Fruit fly (Drosophila melanogaster) whole organism, embryonic: Measurements from ENCODE around the gene CG6511.

Experiments
- Aef1 ChIP-seq: fragments of 200-800 bp; sonication (Bioruptor generic); IDR thresholded peaks from 3 replicates; pipeline ENCODE4 v1.3.6; 2022; ENCODE audit warnings: missing biosample characterization, missing genetic modification characterization
- Antp ChIP-seq: fragments of 200-800 bp; sonication (Bioruptor generic); optimal IDR thresholded peaks from 3 replicates; lab custom pipeline; 2016; ENCODE audit warnings: missing biosample characterization, missing genetic modification characterization
- Bgb ChIP-seq: fragments of 200-800 bp; sonication (Bioruptor generic); IDR thresholded peaks from 2 replicates; pipeline ENCODE4 v1.3.6; 2022; ENCODE audit warnings: missing biosample characterization, missing genetic modification characterization; ENCODE audit not compliant: partially characterized antibody
- CG1024 ChIP-seq: fragments of 200-800 bp; sonication (Bioruptor generic); IDR thresholded peaks from 2 replicates; pipeline ENCODE4 v1.3.6; 2022; ENCODE audit warnings: missing biosample characterization, missing genetic modification characterization
- CG10321 ChIP-seq: fragments of 200-800 bp; sonication (Bioruptor generic); IDR thresholded peaks from 2 replicates; pipeline ENCODE4 v1.3.6; 2022; ENCODE audit warnings: missing biosample characterization, missing genetic modification characterization
- CG10543 ChIP-seq: fragments of 200-800 bp; sonication (Bioruptor generic); optimal IDR thresholded peaks from 3 replicates; lab custom pipeline; 2017; ENCODE audit warnings: missing biosample characterization, mild to moderate bottlenecking, missing genetic modification characterization, moderate library complexity
- CG11456 ChIP-seq: fragments of 200-800 bp; sonication (Bioruptor generic); IDR thresholded peaks from 3 replicates; pipeline ENCODE4 v1.3.6; 2022; ENCODE audit warnings: missing biosample characterization, missing genetic modification characterization
- CG11723 ChIP-seq: fragments of 200-800 bp; sonication (Bioruptor generic); optimal IDR thresholded peaks from 2 replicates; lab custom pipeline; 2017; ENCODE audit warnings: missing biosample characterization, mild to moderate bottlenecking, missing genetic modification characterization
- CG12769 ChIP-seq: fragments of 200-800 bp; sonication (Bioruptor generic); optimal IDR thresholded peaks from 2 replicates; lab custom pipeline; 2019; ENCODE audit warnings: missing biosample characterization, mild to moderate bottlenecking, missing genetic modification characterization, moderate library complexity
- CG15601 ChIP-seq: fragments of 200-800 bp; sonication (Bioruptor generic); optimal IDR thresholded peaks from 3 replicates; lab custom pipeline; 2019; ENCODE audit warnings: missing biosample characterization, mild to moderate bottlenecking, missing genetic modification characterization, moderate library complexity
- CG17361 ChIP-seq: fragments of 200-800 bp; sonication (Bioruptor generic); IDR thresholded peaks from 3 replicates; pipeline ENCODE4 v1.3.6; 2022; ENCODE audit warnings: missing biosample characterization, missing genetic modification characterization
- CG17912 ChIP-seq: fragments of 200-800 bp; sonication (Bioruptor generic); optimal IDR thresholded peaks from 2 replicates; lab custom pipeline; 2018; ENCODE audit warnings: missing biosample characterization, mild to moderate bottlenecking, missing genetic modification characterization
- CG6175 ChIP-seq: fragments of 200-800 bp; sonication (Bioruptor generic); IDR thresholded peaks from 3 replicates; pipeline ENCODE4 v1.3.6; 2022; ENCODE audit warnings: missing biosample characterization, missing genetic modification characterization
- CG8290 ChIP-seq, 3 experiments: fragments of 200-800 bp; sonication (Bioruptor generic); optimal IDR thresholded peaks; 2 replicates each; lab custom pipeline; 2016 to 2019; ENCODE audit warnings: missing biosample characterization in 3 of 3, missing genetic modification characterization in 3 of 3, mild to moderate bottlenecking in 2 of 3, moderate library complexity in 1 of 3
- CTCF ChIP-seq: fragments of 200-800 bp; sonication (Bioruptor generic); optimal IDR thresholded peaks from 2 replicates; lab custom pipeline; 2017; ENCODE audit warnings: missing biosample characterization, mild to moderate bottlenecking, missing genetic modification characterization, moderate library complexity
- Gug ChIP-seq: fragments of 200-800 bp; sonication (Bioruptor generic); IDR thresholded peaks from 4 replicates; pipeline ENCODE4 v1.3.6; 2022; ENCODE audit warnings: missing biosample characterization, missing genetic modification characterization
- Med ChIP-seq: fragments of 200-800 bp; sonication (Bioruptor generic); peaks from one replicate; lab custom pipeline; 2016; ENCODE audit warnings: missing biosample characterization, missing genetic modification characterization, mild to moderate bottlenecking, inconsistent platforms, moderate library complexity
- NFAT ChIP-seq: fragments of 200-800 bp; sonication (Bioruptor generic); IDR thresholded peaks from 2 replicates; pipeline ENCODE4 v1.3.6; 2022; ENCODE audit warnings: missing biosample characterization, missing genetic modification characterization
- Pdp1 ChIP-seq, 2 experiments: fragments of 200-800 bp; sonication (Bioruptor generic); optimal IDR thresholded peaks; 3 replicates each; lab custom pipeline; 2016; ENCODE audit warnings: missing biosample characterization in 2 of 2, missing genetic modification characterization in 2 of 2, mild to moderate bottlenecking in 1 of 2, moderate library complexity in 1 of 2
- Poxn ChIP-seq: fragments of 200-800 bp; sonication (Bioruptor generic); IDR thresholded peaks from 2 replicates; pipeline ENCODE4 v1.3.6; 2022; ENCODE audit warnings: missing biosample characterization, missing genetic modification characterization
- Rfx ChIP-seq: fragments of 200-800 bp; sonication (Bioruptor generic); IDR thresholded peaks from 2 replicates; pipeline ENCODE4 v1.3.6; 2022; ENCODE audit warnings: missing biosample characterization, missing genetic modification characterization
- bcd ChIP-seq: fragments of 200-800 bp; sonication (Bioruptor generic); optimal IDR thresholded peaks from 2 replicates; lab custom pipeline; 2017; ENCODE audit warnings: missing biosample characterization, mild to moderate bottlenecking, missing genetic modification characterization
- chif ChIP-seq, 2 experiments: fragments of 200-800 bp; sonication (Bioruptor generic); optimal IDR thresholded peaks; 3 replicates each; lab custom pipeline; 2016; ENCODE audit warnings: missing biosample characterization in 2 of 2, missing genetic modification characterization in 2 of 2
- croc ChIP-seq: fragments of 200-800 bp; sonication (Bioruptor generic); conservative IDR thresholded peaks from 3 replicates; pipeline ENCODE4 v1.3.6; 2022; ENCODE audit warnings: missing biosample characterization, missing genetic modification characterization
- cwo ChIP-seq: fragments of 200-800 bp; sonication (Bioruptor generic); optimal IDR thresholded peaks from 3 replicates; lab custom pipeline; 2017; ENCODE audit warnings: missing biosample characterization, missing genetic modification characterization, mild to moderate bottlenecking, moderate library complexity, missing genetic modification reagents
- dpn ChIP-seq, 2 experiments: fragments of 200-800 bp; sonication (Bioruptor generic); optimal IDR thresholded peaks; 3 replicates each; lab custom pipeline; 2016; ENCODE audit warnings: missing biosample characterization in 2 of 2, missing genetic modification characterization in 2 of 2
- exex ChIP-seq: fragments of 200-800 bp; sonication (Bioruptor generic); optimal IDR thresholded peaks from 4 replicates; lab custom pipeline; 2018; ENCODE audit warnings: missing biosample characterization, mild to moderate bottlenecking, missing genetic modification characterization, moderate library complexity
- ftz-f1 ChIP-seq: fragments of 200-800 bp; sonication (Bioruptor generic); optimal IDR thresholded peaks from 2 replicates; lab custom pipeline; 2016; ENCODE audit warnings: missing biosample characterization, missing genetic modification characterization
- gem ChIP-seq: fragments of 200-800 bp; sonication (Bioruptor generic); optimal IDR thresholded peaks from 2 replicates; lab custom pipeline; 2019; ENCODE audit warnings: missing biosample characterization, mild to moderate bottlenecking, missing genetic modification characterization, moderate library complexity
- ham ChIP-seq: fragments of 200-800 bp; sonication (Bioruptor generic); IDR thresholded peaks from 2 replicates; pipeline ENCODE4 v1.3.6; 2022; ENCODE audit warnings: missing biosample characterization, missing genetic modification characterization
- lab ChIP-seq: fragments of 200-800 bp; sonication (Bioruptor generic); optimal IDR thresholded peaks from 3 replicates; lab custom pipeline; 2017; ENCODE audit warnings: missing biosample characterization, missing genetic modification characterization, mild to moderate bottlenecking, moderate library complexity, missing genetic modification reagents
- mirr ChIP-seq: fragments of 200-800 bp; sonication (Bioruptor generic); optimal IDR thresholded peaks from 3 replicates; lab custom pipeline; 2018; ENCODE audit warnings: missing biosample characterization, mild to moderate bottlenecking, missing genetic modification characterization
- nerfin-2 ChIP-seq: fragments of 200-800 bp; sonication (Bioruptor generic); IDR thresholded peaks from 2 replicates; pipeline ENCODE4 v1.3.6; 2022; ENCODE audit warnings: missing biosample characterization, missing genetic modification characterization; ENCODE audit not compliant: partially characterized antibody
- sd ChIP-seq: fragments of 200-800 bp; sonication (Bioruptor generic); optimal IDR thresholded peaks from 3 replicates; lab custom pipeline; 2018; ENCODE audit warnings: missing biosample characterization, mild to moderate bottlenecking, missing genetic modification characterization, moderate library complexity
- ssp ChIP-seq: fragments of 200-800 bp; sonication (Bioruptor generic); IDR thresholded peaks from 2 replicates; pipeline ENCODE4 v1.3.6; 2022; ENCODE audit warnings: missing biosample characterization, missing genetic modification characterization
- stc ChIP-seq: fragments of 200-800 bp; sonication (Bioruptor generic); IDR thresholded peaks from 2 replicates; pipeline ENCODE4 v1.3.6; 2022; ENCODE audit warnings: missing biosample characterization, missing genetic modification characterization
- sug ChIP-seq: fragments of 200-800 bp; optimal IDR thresholded peaks from 2 replicates; lab custom pipeline; 2019; ENCODE audit warnings: missing biosample characterization, mild to moderate bottlenecking, missing genetic modification characterization, moderate library complexity
- trem ChIP-seq: fragments of 200-800 bp; optimal IDR thresholded peaks from 3 replicates; lab custom pipeline; 2019; ENCODE audit warnings: missing biosample characterization, mild to moderate bottlenecking, missing genetic modification characterization, moderate library complexity

The CG6511 gene

dm6 chr3L:8704713-8705412, 16.3 kb upstream of the CG6511 start (continued):
- 0 out of 2 replicates have a peak, but pooled peaks have one; percentile 17 for TF ChIP-seq CG10321
- TF ChIP-seq dpn (GFP tag; optimal IDR thresholded peaks at IDR 0.05; lab: Kevin White, UChicago) = no peak
- peak; percentile 66 for TF ChIP-seq lab (GFP tag; lab: Kevin White, UChicago)
- 0 out of 2 replicates have a peak, but pooled peaks have one; percentile 5 for TF ChIP-seq Bgb (GFP tag; lab: Robert Waterston, UW)
- no peak for TF ChIP-seq trem (tag; lab: Kevin White, UChicago)
- TF ChIP-seq CTCF (GFP tag; lab: Kevin White, UChicago) = no peak
- TF ChIP-seq Antp = no peak
- peak; percentile 84 for TF ChIP-seq ftz-f1 (GFP tag; lab: Kevin White, UChicago)
- no peak for TF ChIP-seq stc (GFP tag; lab: Robert Waterston, UW)
- TF ChIP-seq exex (tag; lab: Kevin White, UChicago) = peak; percentile 92
- TF ChIP-seq NFAT = peak; percentile 38; the same call in 1 of the 2 replicates

dm6 chr3L:8707075-8707474, 14.0 kb upstream of the CG6511 start:
- TF ChIP-seq CG8290 (GFP tag; optimal IDR thresholded peaks at IDR 0.05; lab: Kevin White, UChicago) = no peak
- TF ChIP-seq CG8290 (tag; optimal IDR thresholded peaks at IDR 0.05; lab: Kevin White, UChicago) = peak in 1 of 2 experiments; percentile 2
- TF ChIP-seq croc (GFP tag; lab: Robert Waterston, UW) = no peak
- peak; percentile 53; the same call in 1 of the 3 replicates for TF ChIP-seq CG6175 (GFP tag; lab: Robert Waterston, UW)
- TF ChIP-seq lab (GFP tag; lab: Kevin White, UChicago) = peak; percentile 41
- no peak for TF ChIP-seq bcd (GFP tag; lab: Kevin White, UChicago)
- TF ChIP-seq sd (tag; lab: Kevin White, UChicago) = peak; percentile 60
- no peak for TF ChIP-seq Poxn (GFP tag; lab: Robert Waterston, UW)
- peak; percentile 57 for TF ChIP-seq cwo (GFP tag; lab: Kevin White, UChicago)
- peak; percentile 64 for TF ChIP-seq Med (GFP tag; lab: Kevin White, UChicago)
- no peak for TF ChIP-seq ssp (GFP tag; lab: Robert Waterston, UW)
- TF ChIP-seq CG15601 (tag; lab: Kevin White, UChicago) = no peak
- TF ChIP-seq CG12769 (tag; lab: Kevin White, UChicago) = peak; percentile 41
- no peak for TF ChIP-seq CG11723 (GFP tag; lab: Kevin White, UChicago)
- TF ChIP-seq mirr (GFP tag; lab: Kevin White, UChicago) = peak; percentile 69
- TF ChIP-seq sug = peak; percentile 65
- 0 out of 2 replicates have a peak, but pooled peaks have one; percentile 27 for TF ChIP-seq nerfin-2
- TF ChIP-seq Pdp1 (GFP tag; optimal IDR thresholded peaks at IDR 0.05; lab: Kevin White, UChicago) = peak in 1 of 2 experiments; percentile 14
- no peak for TF ChIP-seq CG1024
- TF ChIP-seq exex (tag; lab: Kevin White, UChicago) = peak; percentile 48
- TF ChIP-seq ftz-f1 (GFP tag; lab: Kevin White, UChicago) = peak; percentile 17

dm6 chr3L:8707821-8708220, 13.3 kb upstream of the CG6511 start:
- 0 out of 4 replicates have a peak, but pooled peaks have one; percentile 13 for TF ChIP-seq Gug (GFP tag; lab: Robert Waterston, UW)
- TF ChIP-seq Rfx (GFP tag; lab: Robert Waterston, UW) = 0 out of 2 replicates have a peak, but pooled peaks have one; percentile 15
- no peak for TF ChIP-seq chif (GFP tag; optimal IDR thresholded peaks at IDR 0.05; lab: Kevin White, UChicago)
- TF ChIP-seq Aef1 (GFP tag; lab: Robert Waterston, UW) = 0 out of 3 replicates have a peak, but pooled peaks have one; percentile 18
- no peak for TF ChIP-seq Antp
- TF ChIP-seq ham (GFP tag; lab: Robert Waterston, UW) = no peak
- no peak for TF ChIP-seq CG10543 (GFP tag; lab: Kevin White, UChicago)
- TF ChIP-seq CG17361 (GFP tag; lab: Robert Waterston, UW) = 0 out of 3 replicates have a peak, but pooled peaks have one; percentile 34
- no peak for TF ChIP-seq CG17912 (GFP tag; lab: Kevin White, UChicago)
- peak; percentile 6 for TF ChIP-seq gem (tag; lab: Kevin White, UChicago)
- 0 out of 3 replicates have a peak, but pooled peaks have one; percentile 37 for TF ChIP-seq CG11456 (GFP tag; lab: Robert Waterston, UW)
